Worm (Caenorhabditis elegans) whole organism, L4 larva: Measurements from ENCODE around the gene asp-15.

Experiments
- aha-1 ChIP-seq: fragments of 150-350 bp; peaks from one replicate; lab custom pipeline; 2014; ENCODE audit warnings: missing biosample characterization, missing genetic modification characterization
- ceh-82 ChIP-seq: sonication (generic microtip); optimal IDR thresholded peaks from 2 replicates; lab custom pipeline; 2017; ENCODE audit warnings: missing biosample characterization, missing genetic modification characterization
- fos-1 ChIP-seq: fragments of 150-350 bp; optimal IDR thresholded peaks from 2 replicates; lab custom pipeline; 2014; ENCODE audit warnings: missing biosample characterization, missing genetic modification characterization
- hif-1 ChIP-seq, 2 experiments: sonication (generic microtip); optimal IDR thresholded peaks; 2 replicates each; lab custom pipeline; 2016 to 2017; ENCODE audit warnings: missing compliant biosample characterization in 2 of 2, missing genetic modification characterization in 2 of 2, missing genetic modification reagents in 2 of 2, missing genotype in 2 of 2, mild to moderate bottlenecking in 1 of 2
- mdt-29 ChIP-seq: fragments of 200-800 bp; sonication (Bioruptor generic); IDR thresholded peaks from 2 replicates; pipeline ENCODE4 v1.3.6; 2022; ENCODE audit warnings: missing genetic modification reagents, missing genetic modification characterization, missing compliant biosample characterization

ce11 chrV:19010405-19010804 is 34.2 kb downstream of the asp-15 start:
- TF ChIP-seq aha-1 (no peak), mdt-29 (GFP tag; lab: Robert Waterston, UW) (no peak), fos-1 (tag; lab: Kevin White, UChicago) (no peak), ceh-82 (tag; lab: Kevin White, UChicago) (no peak), hif-1 (tag; optimal IDR thresholded peaks at IDR 0.05; lab: Kevin White, UChicago) (no peak)
